Fruit fly (Drosophila melanogaster): ENCODE measurements around the gene Xrcc2.
A peak's percentile ranks its signal among the peaks of the same experiment; 100 is the strongest.

Xrcc2 gene

dm6 chrX:18517415-18517814 lies 17.5 kb downstream of the Xrcc2 start (continued):
- peak; percentile 12 for TF ChIP-seq CG3407 (GFP tag; optimal IDR thresholded peaks at IDR 0.05)
- TF ChIP-seq CG17328 (GFP tag; IDR thresholded peaks at IDR 0.05), result peak; percentile 52; the same call in 1 of the 2 replicates
- TF ChIP-seq dpn (GFP tag; optimal IDR thresholded peaks at IDR 0.05), result peak; percentile 23 to 47
- no peak for TF ChIP-seq lab (GFP tag; optimal IDR thresholded peaks at IDR 0.05)
- peak; percentile 6 for TF ChIP-seq CG14710 (tag; optimal IDR thresholded peaks at IDR 0.05)
- TF ChIP-seq abd-A (tag; optimal IDR thresholded peaks at IDR 0.05), result no peak
- TF ChIP-seq CrebB (tag; optimal IDR thresholded peaks at IDR 0.05), result no peak
- peak; percentile 38; the same call in 1 of the 2 replicates for TF ChIP-seq Nf-YA (GFP tag; IDR thresholded peaks at IDR 0.05)
- TF ChIP-seq Ptx1 (GFP tag; IDR thresholded peaks at IDR 0.05), result peak; percentile 31; the same call in 1 of the 2 replicates
- TF ChIP-seq ara (GFP tag; IDR thresholded peaks at IDR 0.05), result peak; percentile 30; the same call in 1 of the 2 replicates
- TF ChIP-seq CG4360 (GFP tag; IDR thresholded peaks at IDR 0.05), result peak; percentile 100
- no peak for TF ChIP-seq kay (GFP tag; optimal IDR thresholded peaks at IDR 0.05)
- TF ChIP-seq pum (GFP tag; optimal IDR thresholded peaks at IDR 0.05), result peak; percentile 10
- TF ChIP-seq sc (optimal IDR thresholded peaks at IDR 0.05), result no peak
- peak; percentile 12 for TF ChIP-seq sc (GFP tag; optimal IDR thresholded peaks at IDR 0.05)
- TF ChIP-seq Sry-δ (GFP tag; optimal IDR thresholded peaks at IDR 0.05), result peak; percentile 13
- TF ChIP-seq dmrt11E (tag; optimal IDR thresholded peaks at IDR 0.05), result peak; percentile 5
- TF ChIP-seq dan (GFP tag; IDR thresholded peaks at IDR 0.05), result no peak
- TF ChIP-seq CG2199 (GFP tag; IDR thresholded peaks at IDR 0.05), result peak; percentile 83; the same call in 2 of the 3 replicates
- 0 out of 2 replicates have a peak, but pooled peaks have one; percentile 41 for TF ChIP-seq CG14441 (GFP tag; IDR thresholded peaks at IDR 0.05)
- TF ChIP-seq CG6175 (GFP tag; IDR thresholded peaks at IDR 0.05), result 0 out of 3 replicates have a peak, but pooled peaks have one; percentile 12
- no peak for TF ChIP-seq psq (GFP tag; optimal IDR thresholded peaks at IDR 0.05)
- peak; percentile 38 for TF ChIP-seq Atf-2 (GFP tag; optimal IDR thresholded peaks at IDR 0.05)
- peak; percentile 55 for TF ChIP-seq CG10431 (GFP tag; optimal IDR thresholded peaks at IDR 0.05)
- TF ChIP-seq Hr39 (optimal IDR thresholded peaks at IDR 0.05), result no peak
- TF ChIP-seq CG11695 (GFP tag; IDR thresholded peaks at IDR 0.05), result 0 out of 3 replicates have a peak, but pooled peaks have one; percentile 11
- no peak for TF ChIP-seq lola (GFP tag; optimal IDR thresholded peaks at IDR 0.05)
- TF ChIP-seq row (GFP tag; IDR thresholded peaks at IDR 0.05), result peak; percentile 31; the same call in 1 of the 3 replicates
- peak; percentile 18 for TF ChIP-seq Oli (tag; optimal IDR thresholded peaks at IDR 0.05)
- peak; percentile 1 for TF ChIP-seq Fer3 (tag; optimal IDR thresholded peaks at IDR 0.05)
- TF ChIP-seq unc-4 (GFP tag; IDR thresholded peaks at IDR 0.05; ENCODE audit: partially characterized antibody), result no peak
- TF ChIP-seq danr (GFP tag; IDR thresholded peaks at IDR 0.05), result no peak
- TF ChIP-seq grau (tag; optimal IDR thresholded peaks at IDR 0.05), result peak; percentile 29
- TF ChIP-seq CG17568 (GFP tag; optimal IDR thresholded peaks at IDR 0.05), result peak; percentile 46
- peak; percentile 70; the same call in 1 of the 3 replicates for TF ChIP-seq otp (GFP tag; IDR thresholded peaks at IDR 0.05)
- TF ChIP-seq klu (GFP tag; IDR thresholded peaks at IDR 0.05), result no peak
- TF ChIP-seq knrl (GFP tag; IDR thresholded peaks at IDR 0.05; ENCODE audit: partially characterized antibody), result peak; percentile 33; the same call in 1 of the 3 replicates
- TF ChIP-seq fd96Cb (tag; optimal IDR thresholded peaks at IDR 0.05), result no peak
- peak; percentile 81 for TF ChIP-seq sqz (GFP tag; optimal IDR thresholded peaks at IDR 0.05)
- no peak for TF ChIP-seq CG3163 (GFP tag; optimal IDR thresholded peaks at IDR 0.05)
- TF ChIP-seq CG17829 (tag; optimal IDR thresholded peaks at IDR 0.05), result peak; percentile 40
- TF ChIP-seq CG32532 (GFP tag; IDR thresholded peaks at IDR 0.05), result peak; percentile 18; the same call in 1 of the 2 replicates
- no peak for TF ChIP-seq pnt (GFP tag; optimal IDR thresholded peaks at IDR 0.05)
- TF ChIP-seq stwl (tag; optimal IDR thresholded peaks at IDR 0.05), result peak; percentile 27
- peak; percentile 15 for TF ChIP-seq ATbp (GFP tag; optimal IDR thresholded peaks at IDR 0.05)
- no peak for TF ChIP-seq repo (GFP tag; optimal IDR thresholded peaks at IDR 0.05)
- no peak for TF ChIP-seq odd (GFP tag; optimal IDR thresholded peaks at IDR 0.05)
- no peak for TF ChIP-seq CG15011 (GFP tag; optimal IDR thresholded peaks at IDR 0.05)
- TF ChIP-seq CG18619 (GFP tag; optimal IDR thresholded peaks at IDR 0.05), result peak; percentile 7
- peak; percentile 10 for TF ChIP-seq YL-1 (GFP tag; optimal IDR thresholded peaks at IDR 0.05)
- peak; percentile 62 for TF ChIP-seq Aef1 (GFP tag; IDR thresholded peaks at IDR 0.05)

Measured in whole organism, embryonic.